Worm (Caenorhabditis elegans): ENCODE measurements around the gene str-130.

ce11 chrV:8044957-8045356 lies 45.5 kb downstream of the str-130 start:
- TF ChIP-seq hmbx-1 (tag; optimal IDR thresholded peaks at IDR 0.05) (no peak), F13C5.2 (tag; optimal IDR thresholded peaks at IDR 0.05) (no peak)

Data from whole organism, early embryonic.